Fruit fly (Drosophila melanogaster) whole organism, pupa: ENCODE data around the gene CG32280.

Experiments used
- CG10348 ChIP-seq: fragments of 200-800 bp; sonication (Bioruptor generic); IDR thresholded peaks from 2 replicates; pipeline ENCODE4 v1.3.6; 2022; ENCODE audit warnings: missing biosample characterization, missing genetic modification characterization
- CG13204 ChIP-seq: fragments of 200-800 bp; sonication (Bioruptor generic); optimal IDR thresholded peaks from 2 replicates; lab custom pipeline; 2018; ENCODE audit warnings: missing biosample characterization, mild to moderate bottlenecking, missing genetic modification characterization, moderate library complexity
- CG32121 ChIP-seq: fragments of 200-800 bp; sonication (Bioruptor generic); IDR thresholded peaks from 2 replicates; pipeline ENCODE4 v1.3.6; 2022; ENCODE audit warnings: missing biosample characterization, missing genetic modification characterization
- CG9948 ChIP-seq: fragments of 200-800 bp; sonication (Bioruptor generic); optimal IDR thresholded peaks from 2 replicates; lab custom pipeline; 2018; ENCODE audit warnings: missing biosample characterization, mild to moderate bottlenecking, missing genetic modification characterization, moderate library complexity
- D1 ChIP-seq: fragments of 200-800 bp; sonication (Bioruptor generic); optimal IDR thresholded peaks from 2 replicates; lab custom pipeline; 2018; ENCODE audit warnings: missing biosample characterization, mild to moderate bottlenecking, missing genetic modification characterization, moderate library complexity
- Ets98B ChIP-seq: fragments of 200-800 bp; sonication (Bioruptor generic); IDR thresholded peaks from 2 replicates; pipeline ENCODE4 v1.3.6; 2022; ENCODE audit warnings: missing biosample characterization, missing genetic modification characterization
- gl ChIP-seq: fragments of 200-800 bp; sonication (Bioruptor generic); optimal IDR thresholded peaks from 2 replicates; lab custom pipeline; 2018; ENCODE audit warnings: missing biosample characterization, mild to moderate bottlenecking, missing genetic modification characterization

dm6 chr3L:3197464-3197863 lies 32.5 kb downstream of the CG32280 start, which contains the start of gene CG14966:
- TF ChIP-seq gl (tag; lab: Kevin White, UChicago) (peak; percentile 6), CG10348 (GFP tag; lab: Robert Waterston, UW) (no peak), D1 (tag; lab: Kevin White, UChicago) (no peak), Ets98B (GFP tag; lab: Robert Waterston, UW) (no peak), CG9948 (no peak), CG32121 (GFP tag; lab: Robert Waterston, UW) (no peak), CG13204 (GFP tag; lab: Kevin White, UChicago) (no peak)
